Fruit fly (Drosophila melanogaster) whole organism, larva: ENCODE measurements around the gene CG5160.

Experiments used
- noc ChIP-seq: fragments of 200-800 bp; sonication (Bioruptor generic); optimal IDR thresholded peaks from 3 replicates; lab custom pipeline; 2019; ENCODE audit warnings: missing biosample characterization, mild to moderate bottlenecking, missing genetic modification characterization, moderate library complexity

The CG5160 gene

DNA sequence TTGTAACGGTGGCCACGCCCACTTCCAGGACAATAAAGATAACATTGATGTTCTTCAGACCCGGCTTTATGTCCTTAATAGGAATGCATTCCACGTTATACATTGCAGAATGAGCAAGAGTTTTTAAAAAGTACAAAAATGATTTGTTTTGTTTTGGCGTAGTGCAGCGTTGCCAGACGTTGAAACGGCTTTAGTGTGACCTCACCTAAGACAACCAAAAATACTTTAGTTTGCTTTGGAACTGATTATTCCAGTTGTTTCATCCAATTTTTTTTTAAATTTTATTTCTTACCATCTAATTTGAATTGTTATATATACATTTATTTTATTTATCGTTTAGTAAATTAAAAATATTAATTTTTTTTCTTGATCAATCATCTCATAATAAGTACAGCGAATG is 11.1 kb upstream of the CG5160 start, which contains the start of gene CG5181:
Gene CG5181, minus strand, starts transcription at position 208 of the 400 bp plus-strand sequence.
- no peak for TF ChIP-seq noc (tag; lab: Kevin White, UChicago)

DNA sequence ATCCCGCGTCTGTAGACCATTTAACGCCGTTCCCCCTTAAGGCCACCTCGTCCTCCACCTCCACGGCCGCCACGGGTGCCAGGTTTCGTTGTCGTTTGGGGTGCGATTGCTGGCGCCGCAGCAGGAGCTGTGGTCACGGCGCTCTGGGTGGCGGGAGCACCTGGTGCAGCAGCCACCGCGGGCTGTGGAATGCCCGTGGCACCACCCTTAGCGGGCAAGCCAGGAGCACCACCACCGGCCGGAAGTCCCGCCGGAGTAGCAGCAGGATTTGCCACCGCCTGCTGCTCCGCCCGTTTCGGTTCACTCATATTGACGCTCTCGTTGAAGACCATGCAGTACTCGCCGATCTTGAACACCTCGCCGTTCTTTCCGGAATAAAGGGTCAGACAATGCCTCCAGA is 10.5 kb upstream of the CG5160 start:
- TF ChIP-seq noc (tag; lab: Kevin White, UChicago) = no peak

DNA sequence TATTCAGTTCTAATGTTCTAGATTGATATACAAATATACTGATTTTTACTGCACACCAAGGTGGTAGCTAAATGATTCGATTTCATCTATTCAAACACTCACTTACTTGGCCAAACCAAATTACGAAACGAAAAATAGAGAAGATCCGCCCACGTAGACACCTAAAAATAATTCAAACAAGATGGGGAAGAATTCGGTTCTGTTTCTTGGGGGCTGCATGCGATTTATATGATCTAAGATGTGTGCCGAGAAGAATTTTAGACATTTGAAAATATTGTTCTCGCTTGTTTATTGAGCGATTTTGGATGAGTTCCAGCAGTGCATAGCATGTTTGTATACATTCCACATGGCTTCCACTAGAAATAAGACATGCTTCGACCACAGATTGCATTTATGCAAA is 9.1 kb upstream of the CG5160 start:
- no peak for TF ChIP-seq noc (tag; lab: Kevin White, UChicago)

DNA sequence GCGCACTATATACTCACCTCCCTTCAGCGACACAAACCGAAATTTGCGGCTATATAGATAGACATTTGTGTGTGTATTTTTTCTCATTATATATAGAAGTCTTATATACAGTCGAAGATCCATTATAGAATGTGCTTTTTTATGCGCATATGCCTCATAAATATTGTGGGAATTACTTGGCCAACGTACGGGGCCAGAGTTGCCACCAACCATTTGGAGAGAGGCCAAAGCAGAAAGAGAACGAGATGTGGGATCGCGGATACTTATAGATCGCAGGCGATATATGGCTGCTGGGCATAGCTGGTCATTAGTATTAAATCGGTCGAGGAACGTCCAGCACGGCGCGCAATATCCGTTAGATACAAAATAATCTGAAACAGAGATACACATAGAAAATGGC is 6.4 kb upstream of the CG5160 start, which contains the start of gene CG5177:
Gene CG5177, plus strand, starts transcription at position 305 of the 400 bp plus-strand sequence.
- no peak for TF ChIP-seq noc (tag; lab: Kevin White, UChicago)

DNA sequence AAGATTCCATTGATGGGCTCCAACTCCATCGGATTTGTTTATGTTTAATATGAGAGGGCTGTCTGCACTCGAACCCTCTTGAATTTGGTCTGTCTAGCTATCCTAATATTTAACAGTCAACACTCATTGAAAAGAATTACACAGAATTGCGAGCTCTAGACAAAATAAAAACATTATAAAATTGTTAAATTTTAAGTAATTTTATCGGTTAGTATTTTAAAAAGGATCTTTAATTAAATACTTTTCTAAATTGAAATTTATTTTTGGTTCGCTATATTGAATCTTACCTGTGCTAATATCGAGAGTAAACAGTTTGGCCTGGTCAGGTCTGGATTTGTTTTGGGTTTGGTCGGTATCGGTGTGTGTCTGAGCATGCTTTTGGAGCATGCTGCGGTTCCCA is 3.1 kb upstream of the CG5160 start:
- TF ChIP-seq noc (tag; lab: Kevin White, UChicago) = peak; percentile 88

DNA sequence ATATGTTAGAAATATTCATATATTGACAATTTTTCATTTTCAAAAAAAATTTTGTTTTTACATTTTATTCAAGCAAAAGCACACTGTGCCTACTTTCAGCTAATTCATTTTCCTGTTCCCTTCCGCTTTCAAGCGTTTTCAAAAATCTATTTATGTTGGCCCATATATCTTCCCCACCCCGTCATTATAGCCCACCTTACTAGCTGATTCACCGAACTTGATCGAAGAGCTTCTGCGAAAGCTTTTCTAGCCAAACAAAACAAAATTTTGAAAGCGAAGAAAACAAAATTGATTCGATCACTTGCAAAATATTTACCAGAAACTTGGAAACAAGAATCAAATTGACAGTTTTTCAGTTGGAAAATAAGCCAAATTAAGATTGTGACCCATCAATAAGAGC is 2.5 kb upstream of the CG5160 start, which contains the start of gene CG5171:
Gene CG5171, plus strand, starts transcription at position 311 of the 400 bp plus-strand sequence.
- no peak for TF ChIP-seq noc (tag; lab: Kevin White, UChicago)

DNA sequence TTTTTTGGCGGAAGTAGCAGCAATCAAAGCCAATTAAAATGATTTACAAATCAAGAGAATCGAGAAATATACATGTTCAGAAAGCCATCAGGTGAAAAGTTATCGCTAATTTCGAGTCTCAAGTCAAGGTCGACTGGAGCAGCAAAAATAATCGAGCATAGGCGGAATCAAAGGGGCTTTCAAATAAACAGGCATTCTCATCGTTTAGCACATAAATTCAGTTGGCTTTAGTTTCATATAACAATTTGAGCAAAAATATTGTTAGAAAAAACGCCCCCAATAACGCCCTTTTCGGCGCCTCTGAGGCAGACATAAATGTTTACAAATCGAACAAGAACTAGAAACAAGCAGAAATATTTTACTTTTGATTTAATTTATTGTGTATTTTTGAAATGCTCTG is 804 bp downstream of the CG5160 start:
- TF ChIP-seq noc (tag; lab: Kevin White, UChicago) = no peak

- TF ChIP-seq noc (tag; lab: Kevin White, UChicago) = peak; percentile 44
These were observed 1.6 kb downstream of the CG5160 start for dm6 chr2L:7396962-7397361.

dm6 chr2L:7395813-7396212 is 2.7 kb downstream of the CG5160 start:
- TF ChIP-seq noc (tag; lab: Kevin White, UChicago) = no peak

- TF ChIP-seq noc (tag; lab: Kevin White, UChicago) = no peak
These were observed 10.6 kb downstream of the CG5160 start, which contains the start of the genes CG5149 and gudu for dm6 chr2L:7387813-7388558. Gene CG5149 (minus strand): TSS chr2L:7388253. Gene gudu (plus strand): TSS chr2L:7388508.

dm6 chr2L:7386555-7387420 is 11.8 kb downstream of the CG5160 start:
- no peak for TF ChIP-seq noc (tag; lab: Kevin White, UChicago)

- TF ChIP-seq noc (tag; lab: Kevin White, UChicago) = no peak
These were observed 21.1 kb downstream of the CG5160 start, which contains the start of gene ninaC for dm6 chr2L:7377402-7377801. Gene ninaC (plus strand): TSS chr2L:7377702.

dm6 chr2L:7376157-7376556 is 22.4 kb downstream of the CG5160 start:
- TF ChIP-seq noc (tag; lab: Kevin White, UChicago) = no peak

DNA sequence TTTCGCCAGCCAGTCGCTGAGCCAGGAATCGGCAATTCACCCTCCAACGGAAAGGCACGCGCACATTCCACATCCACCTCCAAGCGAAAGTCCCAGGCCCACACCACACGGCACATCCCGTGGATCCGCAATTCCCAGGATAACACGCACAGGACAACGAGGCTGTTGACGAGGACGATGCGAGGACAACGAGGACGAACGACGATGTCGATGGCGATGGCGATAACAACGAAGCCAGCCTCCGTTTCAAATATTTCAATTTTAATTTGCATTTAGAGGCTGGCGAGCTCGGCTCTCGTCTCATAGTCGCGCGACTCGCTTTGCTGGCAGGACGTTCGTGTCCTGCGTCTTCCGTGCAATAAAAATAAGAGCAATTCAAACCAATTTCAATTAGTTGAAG is 35.5 kb downstream of the CG5160 start, which contains the start of gene Wnt10:
Gene Wnt10, plus strand, starts transcription at position 301 of the 400 bp plus-strand sequence.
- no peak for TF ChIP-seq noc (tag; lab: Kevin White, UChicago)

DNA sequence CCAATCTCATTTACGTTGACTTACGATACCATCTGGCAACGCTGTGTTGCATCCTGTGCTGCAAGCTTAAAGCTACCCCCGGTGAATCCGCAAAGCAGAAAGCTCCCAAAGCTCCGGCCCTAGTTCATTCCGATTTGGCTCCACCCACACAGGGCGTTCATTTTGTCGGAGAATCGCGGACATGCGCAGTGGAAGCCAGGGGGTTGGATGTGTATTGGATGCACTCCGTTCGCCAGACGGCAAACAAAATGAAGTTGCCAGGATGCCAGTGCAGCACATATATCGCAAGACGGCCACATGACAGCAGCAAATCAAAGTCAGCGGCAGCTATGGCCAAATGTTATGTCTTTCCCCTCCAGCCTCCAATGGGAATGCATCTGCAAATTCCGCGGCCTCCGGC is 39.8 kb downstream of the CG5160 start:
- TF ChIP-seq noc (tag; lab: Kevin White, UChicago) = no peak

DNA sequence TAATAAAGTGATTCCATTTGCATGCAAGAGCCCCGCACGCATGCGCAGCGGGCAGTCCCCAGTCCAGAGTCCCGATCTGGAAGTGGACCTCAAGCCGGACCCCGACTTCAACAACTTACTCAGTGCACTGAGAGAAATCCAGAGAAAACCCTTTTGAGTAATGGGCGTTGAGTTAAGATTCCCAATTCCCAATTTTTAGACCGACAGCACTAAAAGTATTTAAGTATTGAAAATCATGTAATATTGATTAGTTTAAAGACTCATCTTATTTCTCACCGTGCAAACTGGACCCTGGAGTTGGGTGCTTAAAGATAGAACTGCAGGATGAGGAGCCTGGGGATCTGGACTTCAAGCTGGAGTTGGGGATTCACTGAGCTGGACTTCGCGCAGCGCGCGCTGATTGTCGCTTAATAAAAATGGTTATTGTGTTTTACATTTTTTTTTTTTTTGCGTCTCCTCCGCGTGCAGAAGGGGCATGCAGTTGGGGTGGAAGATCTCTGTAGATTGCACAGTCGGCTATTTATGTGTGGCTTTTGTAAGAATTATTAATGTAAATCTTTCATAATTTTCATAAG is 40.5 kb downstream of the CG5160 start:
- no peak for TF ChIP-seq noc (tag; lab: Kevin White, UChicago)
